Worm (Caenorhabditis elegans) whole organism, L4 larva: ENCODE measurements around the gene col-119.

Experiments used
- D1046.2 ChIP-seq: fragments of 200-800 bp; sonication (Bioruptor generic); IDR thresholded peaks from 2 replicates; pipeline ENCODE4 v1.3.6; 2022; ENCODE audit warnings: missing genetic modification characterization, missing compliant biosample characterization
- F10B5.3 ChIP-seq: sonication (generic microtip); optimal IDR thresholded peaks from 2 replicates; lab custom pipeline; 2016; ENCODE audit warnings: mild to moderate bottlenecking, missing genetic modification characterization, missing compliant biosample characterization
- F37D6.2 ChIP-seq: sonication (generic microtip); optimal IDR thresholded peaks from 2 replicates; lab custom pipeline; 2016; ENCODE audit warnings: mild to moderate bottlenecking, missing genetic modification characterization, missing compliant biosample characterization
- T20F7.1 ChIP-seq: fragments of 200-800 bp; sonication (Bioruptor generic); optimal IDR thresholded peaks from 2 replicates; lab custom pipeline; 2018; ENCODE audit warnings: mild to moderate bottlenecking, missing genetic modification characterization, missing compliant biosample characterization
- Y48G9A.11 ChIP-seq: fragments of 200-800 bp; sonication (Bioruptor generic); IDR thresholded peaks from 2 replicates; pipeline ENCODE4 v1.3.6; 2022; ENCODE audit warnings: missing genetic modification reagents, missing genetic modification characterization, missing compliant biosample characterization
- aha-1 ChIP-seq: fragments of 150-350 bp; peaks from one replicate; lab custom pipeline; 2014; ENCODE audit warnings: missing biosample characterization, missing genetic modification characterization
- aly-2 ChIP-seq: sonication (generic microtip); optimal IDR thresholded peaks from 2 replicates; lab custom pipeline; 2018; ENCODE audit warnings: missing biosample characterization, missing genetic modification characterization
- ama-1 ChIP-seq: fragments of 150-350 bp; optimal IDR thresholded peaks from 2 replicates; lab custom pipeline; 2014; ENCODE audit warnings: inconsistent platforms, mixed read lengths
- arid-1 ChIP-seq: fragments of 200-800 bp; sonication (Bioruptor generic); conservative IDR thresholded peaks from 2 replicates; pipeline ENCODE4 v1.3.6; 2022; ENCODE audit warnings: missing genetic modification reagents, missing genetic modification characterization, missing compliant biosample characterization
- ceh-32 ChIP-seq: sonication (generic microtip); optimal IDR thresholded peaks from 2 replicates; lab custom pipeline; 2016; ENCODE audit warnings: mild to moderate bottlenecking, missing genetic modification characterization, missing compliant biosample characterization; ENCODE audit not compliant: poor library complexity
- cey-2 ChIP-seq: sonication (generic microtip); optimal IDR thresholded peaks from 3 replicates; lab custom pipeline; 2017; ENCODE audit warnings: missing genetic modification characterization, mild to moderate bottlenecking, missing compliant biosample characterization, antibody characterized with exemption, borderline replicate concordance; ENCODE audit not compliant: insufficient read depth
- ctbp-1 ChIP-seq: fragments of 200-800 bp; sonication (Bioruptor generic); IDR thresholded peaks from 2 replicates; pipeline ENCODE4 v1.3.6; 2022; ENCODE audit warnings: missing genetic modification reagents, missing genetic modification characterization, missing compliant biosample characterization
- daf-12 ChIP-seq: fragments of 150-350 bp; optimal IDR thresholded peaks from 2 replicates; lab custom pipeline; 2014; ENCODE audit warnings: missing biosample characterization, missing genetic modification reagents, missing genetic modification characterization
- daf-16 ChIP-seq, 3 experiments: sonication (generic microtip); optimal IDR thresholded peaks; 2 replicates each; lab custom pipeline; 2016 to 2017; ENCODE audit warnings: missing genetic modification characterization in 3 of 3, missing genetic modification reagents in 3 of 3, mild to moderate bottlenecking in 2 of 3, missing compliant biosample characterization in 2 of 3, missing biosample characterization in 1 of 3, moderate library complexity in 1 of 3
- daf-8 ChIP-seq: fragments of 200-800 bp; sonication (Bioruptor generic); IDR thresholded peaks from 2 replicates; pipeline ENCODE4 v1.3.6; 2022; ENCODE audit warnings: missing genetic modification characterization, missing compliant biosample characterization
- dmd-6 ChIP-seq: fragments of 200-800 bp; sonication (Bioruptor generic); IDR thresholded peaks from 2 replicates; pipeline ENCODE4 v1.3.6; 2022; ENCODE audit warnings: missing genetic modification reagents, missing genetic modification characterization, missing compliant biosample characterization
- dmd-8 ChIP-seq: fragments of 200-800 bp; sonication (Bioruptor generic); IDR thresholded peaks from 2 replicates; pipeline ENCODE4 v1.3.6; 2022; ENCODE audit warnings: missing genetic modification characterization, missing compliant biosample characterization
- dpl-1 ChIP-seq: fragments of 150-350 bp; optimal IDR thresholded peaks from 2 replicates; lab custom pipeline; 2014; ENCODE audit warnings: missing biosample characterization, missing genetic modification reagents, missing genetic modification characterization
- dve-1 ChIP-seq: sonication (generic microtip); optimal IDR thresholded peaks from 2 replicates; lab custom pipeline; 2017; ENCODE audit warnings: antibody characterized with exemption, mild to moderate bottlenecking, missing genetic modification characterization, missing compliant biosample characterization; ENCODE audit not compliant: insufficient read depth
- hlh-11 ChIP-seq: fragments of 200-800 bp; sonication (Bioruptor generic); optimal IDR thresholded peaks from 2 replicates; lab custom pipeline; 2018; ENCODE audit warnings: mild to moderate bottlenecking, missing genetic modification characterization, missing compliant biosample characterization
- hlh-30 ChIP-seq: sonication (generic microtip); optimal IDR thresholded peaks from 2 replicates; lab custom pipeline; 2017; ENCODE audit warnings: antibody characterized with exemption, mild to moderate bottlenecking, missing genetic modification characterization, missing compliant biosample characterization; ENCODE audit not compliant: insufficient read depth
- lim-7 ChIP-seq: fragments of 200-800 bp; sonication (Bioruptor generic); IDR thresholded peaks from 2 replicates; pipeline ENCODE4 v1.3.6; 2022; ENCODE audit warnings: missing genetic modification characterization, missing compliant biosample characterization
- lin-13 ChIP-seq: fragments of 150-350 bp; optimal IDR thresholded peaks from 2 replicates; lab custom pipeline; 2014; ENCODE audit warnings: missing biosample characterization, missing genetic modification reagents, missing genetic modification characterization
- lin-38 ChIP-seq: fragments of 200-800 bp; sonication (Bioruptor generic); IDR thresholded peaks from 2 replicates; pipeline ENCODE4 v1.3.6; 2022; ENCODE audit warnings: missing genetic modification reagents, missing genetic modification characterization, missing compliant biosample characterization
- lin-39 ChIP-seq: fragments of 150-350 bp; optimal IDR thresholded peaks from 2 replicates; lab custom pipeline; 2014; ENCODE audit warnings: missing biosample characterization, missing genetic modification reagents, missing genetic modification characterization
- lsy-2 ChIP-seq, 2 experiments: fragments of 150-350 bp in 1 of 2; sonication (generic microtip) in 1 of 2; optimal IDR thresholded peaks; 2 replicates each; lab custom pipeline; 2014 to 2017; ENCODE audit warnings: missing biosample characterization in 2 of 2, missing genetic modification characterization in 2 of 2
- mdl-1 ChIP-seq, 2 experiments: fragments of 150-350 bp in 1 of 2; sonication (generic microtip) in 1 of 2; optimal IDR thresholded peaks; 2 replicates each; lab custom pipeline; 2014 to 2017; ENCODE audit warnings: missing biosample characterization in 2 of 2, missing genetic modification characterization in 2 of 2
- mxl-3 ChIP-seq: fragments of 200-800 bp; sonication (Bioruptor generic); optimal IDR thresholded peaks from 2 replicates; lab custom pipeline; 2018; ENCODE audit warnings: mild to moderate bottlenecking, missing genetic modification characterization, missing compliant biosample characterization
- nhr-28 ChIP-seq: fragments of 150-350 bp; optimal IDR thresholded peaks from 2 replicates; lab custom pipeline; 2014; ENCODE audit warnings: missing biosample characterization, missing genetic modification characterization
- nhr-41 ChIP-seq: fragments of 200-800 bp; sonication (Bioruptor generic); IDR thresholded peaks from 2 replicates; pipeline ENCODE4 v1.3.6; 2022; ENCODE audit warnings: missing genetic modification reagents, missing genetic modification characterization, missing compliant biosample characterization
- pha-4 ChIP-seq, 2 experiments: fragments of 150-350 bp in 1 of 2; fragments of 200-800 bp in 1 of 2; sonication (Bioruptor generic) in 1 of 2; IDR thresholded peaks in 1 of 2; optimal IDR thresholded peaks in 1 of 2; 2 replicates each; pipeline versions ENCODE4 v1.3.6 to Lab custom; 2014 to 2022; ENCODE audit warnings: missing genetic modification characterization in 2 of 2, missing genetic modification reagents in 2 of 2, missing biosample characterization in 1 of 2, missing compliant biosample characterization in 1 of 2
- spr-3 ChIP-seq: fragments of 200-800 bp; sonication (Bioruptor generic); optimal IDR thresholded peaks from 2 replicates; lab custom pipeline; 2018; ENCODE audit warnings: mild to moderate bottlenecking, missing genetic modification characterization, missing compliant biosample characterization
- unc-130 ChIP-seq: sonication (generic microtip); optimal IDR thresholded peaks from 2 replicates; lab custom pipeline; 2016; ENCODE audit warnings: missing genetic modification reagents, missing genetic modification characterization, missing compliant biosample characterization
- unc-62 ChIP-seq, 3 experiments: fragments of 150-350 bp in 1 of 3; sonication (generic microtip); optimal IDR thresholded peaks in 2 of 3; peaks in 1 of 3; 1 replicate in 1 of 3; 2 replicates in 2 of 3; lab custom pipeline; 2014 to 2017; ENCODE audit warnings: missing biosample characterization in 3 of 3, missing genetic modification characterization in 3 of 3, missing genetic modification reagents in 3 of 3, missing genotype in 1 of 3
- zag-1 ChIP-seq: fragments of 150-350 bp; optimal IDR thresholded peaks from 2 replicates; lab custom pipeline; 2014; ENCODE audit warnings: missing biosample characterization, missing genetic modification characterization
- zip-11 ChIP-seq: fragments of 200-800 bp; sonication (Bioruptor generic); IDR thresholded peaks from 2 replicates; pipeline ENCODE4 v1.3.6; 2022; ENCODE audit warnings: missing genetic modification characterization, missing compliant biosample characterization

col-119 gene

ce11 chrIV:8961109-8961508 is 18.5 kb downstream of the col-119 start:
- peak; percentile 55 for TF ChIP-seq T20F7.1 (GFP tag; lab: Kevin White, UChicago)

- peak in 1 of 2 experiments; percentile 38 for TF ChIP-seq unc-62 (GFP tag; optimal IDR thresholded peaks at IDR 0.05 in 1 of 2; lab: Kevin White, UChicago)
- TF ChIP-seq unc-62 (tag; optimal IDR thresholded peaks at IDR 0.05; lab: Kevin White, UChicago), result no peak
- TF ChIP-seq spr-3 (GFP tag; lab: Kevin White, UChicago), result no peak
Measured at ce11 chrIV:8956189-8956588, 23.4 kb downstream of the col-119 start, which contains the start of gene tpra-1. TSS of gene tpra-1 (plus strand) at chrIV:8956489.

DNA sequence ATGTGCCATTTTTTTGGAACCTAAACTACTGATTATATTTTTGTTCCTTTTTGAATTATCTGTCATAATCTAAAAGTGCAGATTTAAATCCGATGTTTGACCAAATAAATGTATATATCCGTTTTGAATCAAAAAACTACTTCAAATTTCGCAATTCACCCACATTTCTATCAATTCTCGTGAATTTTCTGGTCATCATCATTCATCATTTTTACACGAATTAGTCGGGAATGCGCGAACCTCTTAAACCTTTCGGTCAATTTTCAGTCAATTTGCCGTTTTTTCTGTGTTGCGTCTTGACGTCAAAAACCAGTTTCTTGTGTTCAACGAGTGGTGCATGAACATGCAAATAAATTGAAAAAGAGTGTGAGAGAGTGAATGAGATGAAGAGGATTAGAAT is 25.5 kb downstream of the col-119 start:
- TF ChIP-seq mdl-1 (tag; optimal IDR thresholded peaks at IDR 0.05; lab: Kevin White, UChicago) (peak in 1 of 2 experiments; percentile 36), lin-38 (GFP tag; lab: Robert Waterston, UW) (no peak), ama-1 (lab: Kevin White, UChicago) (no peak), zag-1 (tag; lab: Kevin White, UChicago) (no peak), aha-1 (tag; lab: Kevin White, UChicago) (no peak)
- TF ChIP-seq, all 104 proteins: peak for 1

- TF ChIP-seq hlh-11, result peak; percentile 41
- TF ChIP-seq T20F7.1 (GFP tag; lab: Kevin White, UChicago), result peak; percentile 34
- TF ChIP-seq dmd-6 (GFP tag; lab: Robert Waterston, UW), result peak; percentile 75
- TF ChIP-seq F10B5.3 (tag; lab: Kevin White, UChicago), result no peak
- TF ChIP-seq aly-2, result no peak
- TF ChIP-seq dve-1 (tag; lab: Kevin White, UChicago), result peak; percentile 83
- peak; percentile 4 for TF ChIP-seq nhr-28 (tag; lab: Kevin White, UChicago)
- peak in 1 of 2 experiments; percentile 76 for TF ChIP-seq unc-62 (GFP tag; optimal IDR thresholded peaks at IDR 0.05 in 1 of 2; lab: Kevin White, UChicago)
- no peak for TF ChIP-seq unc-62 (tag; optimal IDR thresholded peaks at IDR 0.05; lab: Kevin White, UChicago)
- no peak for TF ChIP-seq daf-16 (GFP tag; optimal IDR thresholded peaks at IDR 0.05; lab: Kevin White, UChicago)
- TF ChIP-seq daf-16 (tag; optimal IDR thresholded peaks at IDR 0.05; lab: Kevin White, UChicago), result peak; percentile 15
- no peak for TF ChIP-seq F37D6.2 (tag; lab: Kevin White, UChicago)
Measured at ce11 chrIV:8951953-8952567, 27.5 kb downstream of the col-119 start.

- TF ChIP-seq dpl-1 (peak; percentile 9), arid-1 (GFP tag; lab: Robert Waterston, UW) (no peak), unc-62 (GFP tag; optimal IDR thresholded peaks at IDR 0.05 in 1 of 2; lab: Kevin White, UChicago) (peak in 1 of 2 experiments; percentile 96), unc-62 (tag; optimal IDR thresholded peaks at IDR 0.05; lab: Kevin White, UChicago) (no peak), ctbp-1 (GFP tag; lab: Robert Waterston, UW) (peak; percentile 49), lim-7 (GFP tag; lab: Robert Waterston, UW) (no peak), lin-13 (GFP tag; lab: Kevin White, UChicago) (peak; percentile 39), zip-11 (no peak), dmd-6 (GFP tag; lab: Robert Waterston, UW) (peak; percentile 92), nhr-28 (tag; lab: Kevin White, UChicago) (peak; percentile 90), spr-3 (GFP tag; lab: Kevin White, UChicago) (no peak), lsy-2 (tag; optimal IDR thresholded peaks at IDR 0.05; lab: Kevin White, UChicago) (peak in 1 of 2 experiments; percentile 82), cey-2 (tag; lab: Kevin White, UChicago) (peak; percentile 91), hlh-30 (tag; lab: Kevin White, UChicago) (peak; percentile 97), unc-130 (GFP tag; lab: Kevin White, UChicago) (no peak), pha-4 (GFP tag; IDR thresholded peaks at IDR 0.05; lab: Robert Waterston, UW) (no peak), pha-4 (tag; optimal IDR thresholded peaks at IDR 0.05; lab: Kevin White, UChicago) (no peak), mxl-3 (GFP tag; lab: Kevin White, UChicago) (peak; percentile 89), ceh-32 (tag; lab: Kevin White, UChicago) (no peak), daf-8 (GFP tag; lab: Robert Waterston, UW) (no peak), Y48G9A.11 (no peak), D1046.2 (GFP tag; lab: Robert Waterston, UW) (no peak), dmd-8 (GFP tag; lab: Robert Waterston, UW) (no peak), nhr-41 (GFP tag; lab: Robert Waterston, UW) (no peak), lin-39 (tag; lab: Kevin White, UChicago) (no peak), daf-12 (no peak)
Measured at ce11 chrIV:8949078-8950039, 30.2 kb downstream of the col-119 start.
